Worm (Caenorhabditis elegans): ENCODE data around the gene let-70.

Gene let-70

DNA sequence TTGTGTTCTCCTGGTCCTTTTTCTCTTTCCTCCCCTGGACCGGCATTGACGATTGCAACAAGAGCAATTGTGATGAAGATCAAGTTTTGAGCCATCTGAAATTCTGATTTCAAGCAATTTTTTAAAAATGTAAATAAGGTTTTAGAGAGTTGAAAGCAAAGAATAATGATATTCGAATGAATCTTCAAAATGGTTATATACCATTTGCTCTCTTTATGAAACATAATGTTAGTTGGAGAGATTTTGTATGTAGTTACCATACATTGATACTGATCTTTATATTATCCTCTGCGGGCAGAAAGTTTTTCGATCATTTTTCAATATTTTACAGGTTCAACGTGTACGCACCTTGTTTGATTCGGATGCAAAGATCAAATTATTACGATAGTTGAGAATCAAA is 23.7 kb upstream of the let-70 start, which contains the start of gene srlf-24:
Gene srlf-24, minus strand, starts transcription at position 101 of the 400 bp plus-strand sequence.
- TF ChIP-seq hrde-1 (tag; optimal IDR thresholded peaks at IDR 0.05; ENCODE audit: borderline replicate concordance), result no peak
- no peak for TF ChIP-seq hsf-1 (GFP tag; IDR thresholded peaks at IDR 0.05)
- no peak for TF ChIP-seq lag-1 (GFP tag; IDR thresholded peaks at IDR 0.05)
- TF ChIP-seq F22D6.2 (tag; optimal IDR thresholded peaks at IDR 0.05), result no peak
- TF ChIP-seq mel-28 (tag; optimal IDR thresholded peaks at IDR 0.05; ENCODE audit: borderline replicate concordance), result no peak
- no peak for TF ChIP-seq C06A6.2 (GFP tag; conservative IDR thresholded peaks at IDR 0.05)
- TF ChIP-seq lin-40 (tag; optimal IDR thresholded peaks at IDR 0.05), result no peak

- TF ChIP-seq ztf-28 (GFP tag; IDR thresholded peaks at IDR 0.05), result no peak
- no peak for TF ChIP-seq nhr-120 (GFP tag; IDR thresholded peaks at IDR 0.05)
- TF ChIP-seq cebp-1 (GFP tag; IDR thresholded peaks at IDR 0.05), result no peak
- TF ChIP-seq cebp-1 (tag; optimal IDR thresholded peaks at IDR 0.05), result no peak
- TF ChIP-seq atf-7 (tag; optimal IDR thresholded peaks at IDR 0.05), result no peak
- no peak for TF ChIP-seq tbp1 (GFP tag; optimal IDR thresholded peaks at IDR 0.05)
- no peak for TF ChIP-seq lin-54 (GFP tag; optimal IDR thresholded peaks at IDR 0.05)
These were observed 21.4 kb upstream of the let-70 start for ce11 chrIV:11103501-11103900.

DNA sequence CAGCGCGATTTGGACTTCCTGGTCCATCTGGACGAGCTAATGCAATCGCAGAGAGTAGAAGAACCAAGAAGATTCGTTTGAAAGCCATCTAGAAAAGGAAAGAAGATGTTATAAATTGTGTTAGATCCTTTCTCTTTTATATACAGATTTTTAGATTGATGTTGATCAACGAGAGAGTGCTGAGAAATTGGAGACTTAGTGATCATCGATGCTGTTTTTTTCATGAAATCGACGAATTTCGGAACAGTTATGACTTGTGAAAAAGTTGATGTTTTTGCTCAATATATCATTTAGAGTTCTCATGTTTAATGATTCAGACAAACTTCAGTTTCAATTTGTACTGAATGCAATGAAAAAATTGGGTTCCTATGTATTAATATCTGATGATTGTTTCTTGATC is 20.6 kb upstream of the let-70 start, which contains the start of gene srlf-17:
Gene srlf-17, minus strand, starts transcription at position 101 of the 400 bp plus-strand sequence.
- TF ChIP-seq akir-1 (GFP tag; optimal IDR thresholded peaks at IDR 0.05) (no peak), snpc-3.4 (tag; optimal IDR thresholded peaks at IDR 0.05) (no peak), ztf-25 (GFP tag; IDR thresholded peaks at IDR 0.05) (no peak), F55B11.4 (tag; optimal IDR thresholded peaks at IDR 0.05; ENCODE audit: borderline replicate concordance, insufficient read depth) (no peak), zfh-2 (GFP tag; conservative IDR thresholded peaks at IDR 0.05) (no peak), nfya-1 (tag; optimal IDR thresholded peaks at IDR 0.05; ENCODE audit: borderline replicate concordance, insufficient read depth) (no peak), lin-54 (GFP tag; optimal IDR thresholded peaks at IDR 0.05) (no peak), F52B5.7 (tag; optimal IDR thresholded peaks at IDR 0.05) (no peak), dpff-1 (tag; optimal IDR thresholded peaks at IDR 0.05) (no peak), bed-1 (GFP tag; IDR thresholded peaks at IDR 0.05) (no peak), repo-1 (tag; optimal IDR thresholded peaks at IDR 0.05) (no peak), attf-5 (GFP tag; optimal IDR thresholded peaks at IDR 0.05) (no peak), ceh-79 (tag; optimal IDR thresholded peaks at IDR 0.05) (no peak), aptf-2 (GFP tag; conservative IDR thresholded peaks at IDR 0.05) (no peak), T07F8.4 (tag; optimal IDR thresholded peaks at IDR 0.05) (no peak), lir-1 (GFP tag; conservative IDR thresholded peaks at IDR 0.05) (no peak), Y67H2A.10 (GFP tag; conservative IDR thresholded peaks at IDR 0.05) (no peak), hmg-1.2 (GFP tag; IDR thresholded peaks at IDR 0.05) (no peak)

DNA sequence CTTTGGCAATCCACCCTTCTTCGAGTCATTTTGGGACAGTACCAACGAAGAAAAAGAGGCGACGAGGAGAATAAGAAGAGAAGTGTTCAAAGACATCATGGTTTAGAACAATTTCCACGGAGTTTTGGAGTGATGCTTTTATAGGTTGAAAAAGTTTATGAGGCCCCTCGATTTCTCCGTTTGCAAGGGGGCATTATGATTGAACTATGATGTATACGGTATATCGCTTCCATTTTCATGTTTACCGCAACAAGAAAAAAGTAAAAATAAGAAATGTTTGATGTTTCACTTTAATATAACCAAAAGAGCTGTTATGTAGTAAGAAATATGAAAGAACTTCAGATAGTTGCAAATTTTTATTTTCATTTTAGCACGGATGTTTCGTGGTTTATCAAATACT is 19.3 kb upstream of the let-70 start, which contains the start of gene srlf-18:
Gene srlf-18, minus strand, starts transcription at position 101 of the 400 bp plus-strand sequence.
- TF ChIP-seq F39B2.1 (GFP tag; IDR thresholded peaks at IDR 0.05) (no peak), K12H6.12 (tag; optimal IDR thresholded peaks at IDR 0.05) (no peak), ztf-18 (tag; optimal IDR thresholded peaks at IDR 0.05) (no peak), hmg-1.2 (GFP tag; IDR thresholded peaks at IDR 0.05) (no peak), repo-1 (tag; optimal IDR thresholded peaks at IDR 0.05) (no peak)

All from whole organism, young adult.